Worm (Caenorhabditis elegans) whole organism, late embryonic: ENCODE measurements around the gene C17F4.2.

Experiments used
- C38D4.7 ChIP-seq: fragments of 200-800 bp; sonication (Bioruptor generic); optimal IDR thresholded peaks from 2 replicates; lab custom pipeline; 2018; ENCODE audit warnings: mild to moderate bottlenecking, missing genetic modification characterization, moderate library complexity, missing compliant biosample characterization
- Y22D7AL.16 ChIP-seq: sonication (generic microtip); optimal IDR thresholded peaks from 2 replicates; lab custom pipeline; 2016; ENCODE audit warnings: missing genetic modification characterization, missing compliant biosample characterization
- ahr-1 ChIP-seq: sonication (generic microtip); optimal IDR thresholded peaks from 2 replicates; lab custom pipeline; 2016; ENCODE audit warnings: missing genetic modification characterization, missing compliant biosample characterization
- ama-1 ChIP-seq: fragments of 150-350 bp; optimal IDR thresholded peaks from 2 replicates; lab custom pipeline; 2014
- ceh-14 ChIP-seq: sonication (generic microtip); optimal IDR thresholded peaks from 2 replicates; lab custom pipeline; 2016; ENCODE audit warnings: missing genotype, missing genetic modification characterization, missing compliant biosample characterization
- ceh-19 ChIP-seq: fragments of 200-800 bp; sonication (Bioruptor generic); optimal IDR thresholded peaks from 2 replicates; lab custom pipeline; 2018; ENCODE audit warnings: mild to moderate bottlenecking, missing genetic modification characterization, missing compliant biosample characterization
- ceh-2 ChIP-seq: sonication (generic microtip); optimal IDR thresholded peaks from 2 replicates; lab custom pipeline; 2016; ENCODE audit warnings: missing genotype, missing genetic modification characterization, missing compliant biosample characterization
- ceh-22 ChIP-seq: sonication (generic microtip); optimal IDR thresholded peaks from 2 replicates; lab custom pipeline; 2017; ENCODE audit warnings: missing biosample characterization, missing genetic modification characterization
- ceh-45 ChIP-seq: fragments of 200-800 bp; sonication (Bioruptor generic); IDR thresholded peaks from 2 replicates; pipeline ENCODE4 v1.3.6; 2022; ENCODE audit warnings: missing genetic modification reagents, missing genetic modification characterization, missing compliant biosample characterization
- ceh-6 ChIP-seq: fragments of 200-800 bp; sonication (Bioruptor generic); optimal IDR thresholded peaks from 2 replicates; lab custom pipeline; 2018; ENCODE audit warnings: mild to moderate bottlenecking, missing genetic modification characterization, missing compliant biosample characterization
- che-1 ChIP-seq: sonication (generic microtip); optimal IDR thresholded peaks from 2 replicates; lab custom pipeline; 2016; ENCODE audit warnings: mild to moderate bottlenecking, missing genetic modification characterization, missing compliant biosample characterization
- dve-1 ChIP-seq: sonication (generic microtip); optimal IDR thresholded peaks from 2 replicates; lab custom pipeline; 2017; ENCODE audit warnings: antibody characterized with exemption, mild to moderate bottlenecking, missing genetic modification characterization, missing compliant biosample characterization
- elt-2 ChIP-seq: sonication (generic microtip); optimal IDR thresholded peaks from 2 replicates; lab custom pipeline; 2016; ENCODE audit warnings: missing genetic modification reagents, missing genetic modification characterization, missing compliant biosample characterization
- ets-4 ChIP-seq: sonication (generic microtip); optimal IDR thresholded peaks from 2 replicates; lab custom pipeline; 2016; ENCODE audit warnings: missing genetic modification characterization, missing compliant biosample characterization
- eyg-1 ChIP-seq: sonication (generic microtip); optimal IDR thresholded peaks from 2 replicates; lab custom pipeline; 2016; ENCODE audit warnings: missing genotype, missing genetic modification characterization, missing compliant biosample characterization
- fax-1 ChIP-seq: sonication (generic microtip); optimal IDR thresholded peaks from 2 replicates; lab custom pipeline; 2016; ENCODE audit warnings: missing genotype, missing genetic modification characterization, missing compliant biosample characterization
- fkh-10 ChIP-seq: fragments of 150-350 bp; optimal IDR thresholded peaks from 2 replicates; lab custom pipeline; 2014; ENCODE audit warnings: missing biosample characterization, missing genetic modification reagents, missing genetic modification characterization
- fkh-6 ChIP-seq: sonication (generic microtip); optimal IDR thresholded peaks from 2 replicates; lab custom pipeline; 2016; ENCODE audit warnings: missing genetic modification characterization, missing compliant biosample characterization
- hlh-15 ChIP-seq: sonication (generic microtip); optimal IDR thresholded peaks from 2 replicates; lab custom pipeline; 2016; ENCODE audit warnings: missing genetic modification characterization, missing compliant biosample characterization
- mec-3 ChIP-seq: sonication (generic microtip); optimal IDR thresholded peaks from 2 replicates; lab custom pipeline; 2016; ENCODE audit warnings: borderline replicate concordance, missing genetic modification characterization, missing compliant biosample characterization
- nfya-1 ChIP-seq: sonication (generic microtip); optimal IDR thresholded peaks from 2 replicates; lab custom pipeline; 2017; ENCODE audit warnings: missing genetic modification characterization, mild to moderate bottlenecking, missing compliant biosample characterization, antibody characterized with exemption, moderate library complexity
- nhr-11 ChIP-seq: fragments of 150-350 bp; optimal IDR thresholded peaks from 2 replicates; lab custom pipeline; 2014; ENCODE audit warnings: missing biosample characterization, missing genetic modification characterization
- nhr-232 ChIP-seq: sonication (generic microtip); optimal IDR thresholded peaks from 2 replicates; lab custom pipeline; 2016; ENCODE audit warnings: missing genetic modification characterization, missing compliant biosample characterization
- npax-4 ChIP-seq: sonication (generic microtip); optimal IDR thresholded peaks from 2 replicates; lab custom pipeline; 2016; ENCODE audit warnings: missing genetic modification characterization, missing compliant biosample characterization
- odd-2 ChIP-seq: sonication (generic microtip); optimal IDR thresholded peaks from 2 replicates; lab custom pipeline; 2017; ENCODE audit warnings: antibody characterized with exemption, mild to moderate bottlenecking, missing genetic modification characterization, missing compliant biosample characterization
- pat-9 ChIP-seq: fragments of 200-800 bp; sonication (Bioruptor generic); optimal IDR thresholded peaks from 2 replicates; lab custom pipeline; 2018; ENCODE audit warnings: mild to moderate bottlenecking, missing genetic modification characterization, moderate library complexity, missing compliant biosample characterization
- pqm-1 ChIP-seq: sonication (generic microtip); optimal IDR thresholded peaks from 2 replicates; lab custom pipeline; 2016; ENCODE audit warnings: missing genetic modification characterization, missing compliant biosample characterization
- pros-1 ChIP-seq: fragments of 150-350 bp; optimal IDR thresholded peaks from 2 replicates; lab custom pipeline; 2014; ENCODE audit warnings: missing biosample characterization, missing genetic modification reagents, missing genetic modification characterization
- ref-2 ChIP-seq: sonication (generic microtip); optimal IDR thresholded peaks from 2 replicates; lab custom pipeline; 2016; ENCODE audit warnings: missing genetic modification characterization, missing compliant biosample characterization
- rnt-1 ChIP-seq: sonication (generic microtip); optimal IDR thresholded peaks from 2 replicates; lab custom pipeline; 2016; ENCODE audit warnings: missing genetic modification characterization, missing compliant biosample characterization
- sdc-2 ChIP-seq: sonication (generic microtip); optimal IDR thresholded peaks from 2 replicates; lab custom pipeline; 2016; ENCODE audit warnings: missing genotype, missing genetic modification characterization, missing compliant biosample characterization
- sox-4 ChIP-seq: sonication (generic microtip); optimal IDR thresholded peaks from 2 replicates; lab custom pipeline; 2017; ENCODE audit warnings: mild to moderate bottlenecking, missing genetic modification characterization, inconsistent platforms, missing compliant biosample characterization
- syd-9 ChIP-seq: sonication (generic microtip); optimal IDR thresholded peaks from 2 replicates; lab custom pipeline; 2016; ENCODE audit warnings: mild to moderate bottlenecking, missing genetic modification characterization, moderate library complexity, missing compliant biosample characterization
- ttx-3 ChIP-seq: sonication (generic microtip); optimal IDR thresholded peaks from 2 replicates; lab custom pipeline; 2016; ENCODE audit warnings: missing genetic modification reagents, missing genetic modification characterization, missing compliant biosample characterization
- unc-3 ChIP-seq, 2 experiments: fragments of 200-800 bp in 1 of 2; sonication (Bioruptor generic) in 1 of 2; sonication (generic microtip) in 1 of 2; conservative IDR thresholded peaks in 1 of 2; optimal IDR thresholded peaks in 1 of 2; 2 replicates each; pipeline versions ENCODE4 v1.3.6 to Lab custom; 2016 to 2022; ENCODE audit warnings: missing compliant biosample characterization in 2 of 2, missing genetic modification characterization in 2 of 2, missing genetic modification reagents in 1 of 2
- unc-42 ChIP-seq: sonication (generic microtip); optimal IDR thresholded peaks from 2 replicates; lab custom pipeline; 2016; ENCODE audit warnings: missing genotype, missing genetic modification characterization, missing compliant biosample characterization
- unc-55 ChIP-seq: sonication (generic microtip); optimal IDR thresholded peaks from 2 replicates; lab custom pipeline; 2017; ENCODE audit warnings: missing biosample characterization, missing genetic modification reagents, missing genetic modification characterization
- unc-86 ChIP-seq: sonication (generic microtip); optimal IDR thresholded peaks from 2 replicates; lab custom pipeline; 2016; ENCODE audit warnings: missing genetic modification characterization, missing compliant biosample characterization
- zip-5 ChIP-seq: sonication (generic microtip); optimal IDR thresholded peaks from 2 replicates; lab custom pipeline; 2016; ENCODE audit warnings: missing genetic modification characterization, missing compliant biosample characterization
- ztf-16 ChIP-seq: sonication (generic microtip); optimal IDR thresholded peaks from 2 replicates; lab custom pipeline; 2017; ENCODE audit warnings: missing genetic modification characterization, missing compliant biosample characterization

C17F4.2 gene

DNA sequence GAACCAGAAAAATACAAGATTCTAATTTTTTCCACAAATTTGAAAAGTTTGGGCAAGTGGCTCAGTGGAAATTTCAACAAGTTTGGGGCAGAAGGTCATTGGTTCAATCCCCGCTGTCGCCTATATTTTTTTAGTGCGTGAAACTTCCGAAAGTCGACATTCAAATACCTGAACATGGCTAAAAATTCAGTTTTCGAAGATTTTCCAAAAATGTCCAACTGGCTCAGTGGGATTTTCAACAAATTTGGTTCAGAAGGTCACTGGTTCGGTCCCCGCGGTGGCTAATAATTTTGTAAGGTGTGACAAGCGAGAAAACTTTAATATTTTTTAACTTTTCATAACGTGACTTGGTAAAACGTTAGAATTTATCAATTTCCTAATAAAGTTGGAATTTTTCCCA lies 16.2 kb downstream of the C17F4.2 start:
- no peak for TF ChIP-seq ceh-6 (GFP tag; lab: Kevin White, UChicago)

DNA sequence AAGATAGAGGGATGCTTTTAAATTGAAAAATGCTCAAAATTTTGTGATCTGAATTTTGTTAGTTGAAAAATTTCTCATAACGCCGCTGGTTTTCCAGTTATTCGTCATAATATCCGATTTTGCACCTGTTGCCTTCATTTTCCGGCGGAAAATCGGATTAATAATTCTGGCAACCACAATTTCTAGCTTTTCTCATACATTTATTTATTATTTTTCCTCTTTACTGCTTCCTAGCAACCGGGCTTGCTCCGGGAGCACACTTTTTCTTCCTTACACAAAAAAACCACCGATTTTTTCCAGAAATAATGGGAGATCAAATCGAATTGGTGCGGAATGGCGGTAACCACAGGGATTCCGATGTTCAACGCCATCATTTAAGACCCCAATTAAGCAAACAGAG lies 18.9 kb downstream of the C17F4.2 start, which contains the start of gene F02E11.7:
Gene F02E11.7, plus strand, starts transcription at position 301 of the 400 bp plus-strand sequence.
- TF ChIP-seq odd-2 (tag; lab: Kevin White, UChicago): no peak
- no peak for TF ChIP-seq C38D4.7
- TF ChIP-seq fax-1 (tag; lab: Kevin White, UChicago): no peak
- TF ChIP-seq syd-9 (tag; lab: Kevin White, UChicago): no peak
- no peak for TF ChIP-seq dve-1 (tag; lab: Kevin White, UChicago)
- TF ChIP-seq fkh-6 (tag; lab: Kevin White, UChicago): no peak
- no peak for TF ChIP-seq sox-4
- no peak for TF ChIP-seq ceh-14 (tag; lab: Kevin White, UChicago)
- TF ChIP-seq unc-55 (GFP tag; lab: Kevin White, UChicago): no peak
- TF ChIP-seq nfya-1: no peak
- TF ChIP-seq pat-9 (tag; lab: Kevin White, UChicago): no peak
- no peak for TF ChIP-seq unc-86 (tag; lab: Kevin White, UChicago)

DNA sequence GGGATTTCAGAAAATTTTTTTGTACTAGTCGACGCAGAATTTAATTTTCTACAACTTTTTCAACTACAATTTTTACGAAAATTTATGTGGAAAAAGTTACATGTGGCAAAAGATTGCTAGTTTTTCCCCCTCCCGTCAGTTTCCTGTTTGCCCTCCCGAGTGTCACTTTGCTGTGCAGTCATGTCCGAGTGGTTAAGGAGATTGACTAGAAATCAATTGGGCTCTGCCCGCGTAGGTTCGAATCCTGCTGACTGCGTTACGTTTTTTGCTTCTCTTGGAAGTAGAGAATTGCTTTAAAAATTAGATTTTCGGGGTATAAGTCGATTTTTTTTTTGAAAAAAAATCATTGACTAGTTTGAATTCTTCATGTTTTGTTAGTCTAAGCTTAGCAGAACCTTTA lies 19.3 kb downstream of the C17F4.2 start:
- TF ChIP-seq che-1 (tag; lab: Kevin White, UChicago) (peak; percentile 48), fkh-6 (tag; lab: Kevin White, UChicago) (no peak), mec-3 (tag; lab: Kevin White, UChicago) (no peak), ceh-22 (tag; lab: Kevin White, UChicago) (no peak), nhr-232 (tag; lab: Kevin White, UChicago) (peak; percentile 10), Y22D7AL.16 (tag; lab: Kevin White, UChicago) (peak; percentile 18), ceh-45 (GFP tag; lab: Robert Waterston, UW) (no peak), unc-86 (tag; lab: Kevin White, UChicago) (no peak), ttx-3 (tag; lab: Kevin White, UChicago) (no peak)

DNA sequence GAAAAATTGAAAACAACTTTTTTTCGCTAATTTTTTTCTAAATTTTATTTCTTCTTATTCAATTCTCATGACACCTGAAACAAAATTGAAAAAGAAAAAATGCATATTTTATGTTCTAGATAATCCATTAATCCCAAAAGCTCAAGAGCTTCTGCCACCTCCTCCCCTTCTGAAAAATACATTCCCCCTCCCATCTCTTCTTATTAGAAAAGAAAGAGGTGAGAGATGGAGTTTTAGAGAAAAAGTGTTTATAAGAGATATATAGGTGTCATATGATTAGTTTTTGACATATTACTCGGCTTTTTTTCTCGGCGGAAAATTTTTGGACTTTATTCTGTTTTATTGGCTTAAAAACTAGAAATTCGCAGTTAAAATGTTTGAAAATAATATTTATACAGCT lies 22.1 kb downstream of the C17F4.2 start:
- TF ChIP-seq ceh-19 (no peak), sdc-2 (tag; lab: Kevin White, UChicago) (no peak), pqm-1 (tag; lab: Kevin White, UChicago) (no peak), elt-2 (tag; lab: Kevin White, UChicago) (no peak), fkh-6 (tag; lab: Kevin White, UChicago) (no peak), ama-1 (lab: Kevin White, UChicago) (no peak), zip-5 (tag; lab: Kevin White, UChicago) (no peak)

DNA sequence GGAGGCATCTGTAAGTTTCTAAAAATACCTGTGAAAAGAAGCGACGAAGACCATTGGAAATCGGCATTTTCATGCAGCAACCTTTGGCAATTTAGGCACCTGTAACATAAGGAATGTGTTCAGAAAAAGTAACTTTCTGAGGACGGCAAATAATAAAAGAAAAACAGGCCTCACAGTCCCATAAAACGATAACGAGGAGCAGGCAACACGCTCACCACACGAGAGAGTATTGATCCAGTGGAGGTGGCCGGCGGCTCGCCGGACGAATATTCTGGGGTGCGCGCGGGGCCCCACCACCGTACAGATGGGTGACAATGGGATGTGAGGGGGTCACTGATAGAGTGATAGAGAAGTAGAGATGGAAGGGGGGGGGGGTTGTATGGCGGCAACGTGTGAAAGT lies 26.5 kb downstream of the C17F4.2 start, which contains the start of gene F02E11.3:
Gene F02E11.3, minus strand, starts transcription at position 101 of the 400 bp plus-strand sequence.
- TF ChIP-seq pros-1: no peak

DNA sequence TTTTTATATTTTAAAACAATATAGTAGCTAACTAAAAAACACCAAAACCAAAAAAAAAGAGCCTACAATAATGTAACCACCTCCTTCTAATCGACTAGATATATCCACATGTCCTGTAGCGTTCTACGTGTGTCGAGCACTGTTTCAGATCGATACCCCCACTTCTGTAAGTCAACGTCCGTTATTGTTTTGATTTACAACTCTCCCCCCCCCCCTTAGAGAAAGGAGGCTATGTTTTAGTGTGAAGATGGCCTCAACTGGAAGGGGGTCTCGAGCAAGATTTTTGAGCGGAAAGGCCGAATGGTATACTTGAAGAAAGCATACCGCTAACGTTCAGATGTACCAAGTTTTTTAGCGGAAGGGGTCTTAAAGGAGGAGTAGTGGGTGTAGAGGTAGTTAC lies 29.2 kb downstream of the C17F4.2 start, which contains the start of gene F02E11.4:
Gene F02E11.4, minus strand, starts transcription at position 101 of the 400 bp plus-strand sequence.
- no peak for TF ChIP-seq ets-4 (tag; lab: Kevin White, UChicago)
- TF ChIP-seq npax-4: no peak
- TF ChIP-seq nhr-11: no peak
- TF ChIP-seq unc-3 (GFP tag; conservative IDR thresholded peaks at IDR 0.05; lab: Robert Waterston, UW): no peak
- TF ChIP-seq unc-3 (tag; optimal IDR thresholded peaks at IDR 0.05; lab: Kevin White, UChicago): no peak
- TF ChIP-seq ahr-1 (tag; lab: Kevin White, UChicago): no peak
- no peak for TF ChIP-seq rnt-1
- TF ChIP-seq ref-2 (tag; lab: Kevin White, UChicago): no peak
- TF ChIP-seq eyg-1 (tag; lab: Kevin White, UChicago): no peak
- no peak for TF ChIP-seq unc-42
- TF ChIP-seq fkh-10 (GFP tag; lab: Kevin White, UChicago): no peak
- TF ChIP-seq ztf-16 (tag; lab: Kevin White, UChicago): no peak
- no peak for TF ChIP-seq syd-9 (tag; lab: Kevin White, UChicago)
- TF ChIP-seq pqm-1 (tag; lab: Kevin White, UChicago): no peak
- TF ChIP-seq ceh-2 (tag; lab: Kevin White, UChicago): no peak
- no peak for TF ChIP-seq hlh-15 (tag; lab: Kevin White, UChicago)
